Worm (Caenorhabditis elegans) whole organism, L2 larva: ENCODE data around the gene sri-38.

Experiments used
- R02D3.7 ChIP-seq: fragments of 150-350 bp; optimal IDR thresholded peaks from 2 replicates; lab custom pipeline; 2014; ENCODE audit warnings: missing biosample characterization, missing genetic modification characterization
- elt-3 ChIP-seq: sonication (generic microtip); optimal IDR thresholded peaks from 2 replicates; lab custom pipeline; 2017; ENCODE audit warnings: missing biosample characterization, missing genetic modification characterization
- lin-13 ChIP-seq: fragments of 150-350 bp; optimal IDR thresholded peaks from 2 replicates; lab custom pipeline; 2014; ENCODE audit warnings: missing biosample characterization, missing genetic modification reagents, missing genetic modification characterization
- lsy-2 ChIP-seq, 2 experiments: fragments of 150-350 bp in 1 of 2; sonication (generic microtip) in 1 of 2; optimal IDR thresholded peaks; 2 replicates each; lab custom pipeline; 2014 to 2017; ENCODE audit warnings: missing biosample characterization in 2 of 2, missing genetic modification characterization in 2 of 2
- mab-5 ChIP-seq: fragments of 150-350 bp; optimal IDR thresholded peaks from 2 replicates; lab custom pipeline; 2014; ENCODE audit warnings: missing biosample characterization, missing genetic modification characterization
- mdl-1 ChIP-seq, 2 experiments: fragments of 150-350 bp in 1 of 2; sonication (generic microtip) in 1 of 2; optimal IDR thresholded peaks; 2 replicates each; lab custom pipeline; 2017; ENCODE audit warnings: missing biosample characterization in 2 of 2, missing genetic modification characterization in 2 of 2
- nhr-11 ChIP-seq: fragments of 150-350 bp; optimal IDR thresholded peaks from 2 replicates; lab custom pipeline; 2014; ENCODE audit warnings: missing biosample characterization, missing genetic modification characterization
- nhr-237 ChIP-seq: fragments of 150-350 bp; optimal IDR thresholded peaks from 2 replicates; lab custom pipeline; 2014; ENCODE audit warnings: missing biosample characterization, missing genetic modification characterization
- nhr-25 ChIP-seq: fragments of 150-350 bp; sonication (generic microtip); optimal IDR thresholded peaks from 3 replicates; lab custom pipeline; 2014; ENCODE audit warnings: missing biosample characterization, missing genetic modification characterization
- nhr-6 ChIP-seq: fragments of 150-350 bp; optimal IDR thresholded peaks from 2 replicates; lab custom pipeline; 2014; ENCODE audit warnings: missing biosample characterization, missing genetic modification characterization
- skn-1 ChIP-seq: sonication (generic microtip); optimal IDR thresholded peaks from 2 replicates; lab custom pipeline; 2017; ENCODE audit warnings: missing biosample characterization, missing genetic modification characterization
- snpc-4 ChIP-seq: fragments of 150-350 bp; optimal IDR thresholded peaks from 2 replicates; lab custom pipeline; 2014; ENCODE audit warnings: missing biosample characterization, missing genetic modification characterization

DNA sequence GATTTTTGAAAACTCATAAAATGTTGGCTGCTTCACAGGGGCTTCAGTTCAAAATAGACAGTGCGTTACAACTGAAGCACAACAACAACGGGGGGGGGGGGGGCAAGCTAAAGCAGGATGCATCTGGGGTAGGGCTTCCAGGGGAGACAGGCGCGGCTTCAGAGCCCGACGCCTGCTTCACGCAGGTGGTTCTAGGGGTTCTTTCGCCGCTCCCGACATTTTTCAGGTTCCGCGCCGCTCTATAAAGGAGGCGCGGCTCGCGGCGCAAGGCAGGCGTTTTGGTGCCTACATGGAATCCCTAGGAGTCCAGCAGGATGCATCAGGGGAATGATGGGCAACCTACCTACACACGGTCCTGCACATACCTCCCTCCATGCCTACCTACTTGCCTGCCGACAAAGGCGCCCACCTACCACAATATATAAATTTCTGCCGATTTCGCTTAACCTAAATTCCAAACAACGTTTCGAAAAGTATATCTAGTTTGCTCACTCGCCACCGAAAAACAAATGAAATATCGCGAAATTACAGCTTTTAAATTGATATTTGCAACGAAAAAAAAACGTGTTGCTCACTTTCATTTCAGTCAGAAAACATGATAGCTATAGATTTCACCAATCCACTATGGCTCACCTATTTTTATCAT, 16.6 kb downstream of the sri-38 start, which contains the start of gene sri-71:
- no peak for TF ChIP-seq snpc-4 (tag; lab: Kevin White, UChicago)
- TF ChIP-seq nhr-237 (tag; lab: Kevin White, UChicago) = no peak
- TF ChIP-seq mdl-1 (tag; optimal IDR thresholded peaks at IDR 0.05; lab: Kevin White, UChicago) = no peak
- TF ChIP-seq skn-1 (tag; lab: Kevin White, UChicago) = no peak
- TF ChIP-seq elt-3 (tag; lab: Kevin White, UChicago) = no peak
- no peak for TF ChIP-seq mab-5 (tag; lab: Kevin White, UChicago)
- TF ChIP-seq nhr-11 (tag; lab: Kevin White, UChicago) = no peak
- no peak for TF ChIP-seq R02D3.7
- TF ChIP-seq lsy-2 (tag; optimal IDR thresholded peaks at IDR 0.05; lab: Kevin White, UChicago) = no peak
- no peak for TF ChIP-seq lin-13 (GFP tag; lab: Kevin White, UChicago)
- TF ChIP-seq nhr-6 (tag; lab: Kevin White, UChicago) = no peak
- TF ChIP-seq nhr-25 (tag; lab: Kevin White, UChicago) = no peak
